Worm (Caenorhabditis elegans): ENCODE measurements around the gene fbxa-106.

Gene fbxa-106

ce11 chrV:18133177-18133576 is 48.2 kb upstream of the fbxa-106 start, which contains the start of gene Y37H2A.18:
Gene Y37H2A.18, minus strand, starts transcription at chrV:18133277.
- TF ChIP-seq rbr-2 (tag; optimal IDR thresholded peaks at IDR 0.05) (no peak), F37D6.2 (tag; optimal IDR thresholded peaks at IDR 0.05) (no peak), ceh-44 (GFP tag; IDR thresholded peaks at IDR 0.05) (no peak), nhr-42 (GFP tag; IDR thresholded peaks at IDR 0.05) (no peak), egl-27 (tag; optimal IDR thresholded peaks at IDR 0.05) (no peak), zfp-2 (tag; optimal IDR thresholded peaks at IDR 0.05) (no peak), daf-8 (GFP tag; IDR thresholded peaks at IDR 0.05) (no peak)

ce11 chrV:18131049-18131448 is 46.0 kb upstream of the fbxa-106 start, which contains the start of gene Y37H2A.12:
Gene Y37H2A.12, minus strand, starts transcription at chrV:18131129.
- TF ChIP-seq nhr-11 (tag; optimal IDR thresholded peaks at IDR 0.05) (no peak), mxl-2 (GFP tag; conservative IDR thresholded peaks at IDR 0.05) (no peak), unc-62 (GFP tag; optimal IDR thresholded peaks at IDR 0.05 in 1 of 2) (peak in 1 of 2 experiments; percentile 21), unc-62 (tag; optimal IDR thresholded peaks at IDR 0.05) (no peak), ces-1 (GFP tag; optimal IDR thresholded peaks at IDR 0.05) (no peak)

- peak; percentile 76 for TF ChIP-seq ceh-28 (tag; optimal IDR thresholded peaks at IDR 0.05)
These were observed 44.8 kb upstream of the fbxa-106 start for ce11 chrV:18129663-18130272.

ce11 chrV:18128545-18128944 is 43.5 kb upstream of the fbxa-106 start:
- TF ChIP-seq aha-1 (tag) (peak; percentile 91), T26A8.4 (GFP tag; IDR thresholded peaks at IDR 0.05) (no peak), Y75B8A.6 (GFP tag; IDR thresholded peaks at IDR 0.05) (no peak)

ce11 chrV:18127192-18127591 is 42.2 kb upstream of the fbxa-106 start, which contains the start of gene fbxa-211:
Gene fbxa-211, plus strand, starts transcription at chrV:18127519.
- TF ChIP-seq lin-38 (GFP tag; IDR thresholded peaks at IDR 0.05) = 0 out of 2 replicates have a peak, but pooled peaks have one; percentile 21
- no peak for TF ChIP-seq lin-1 (GFP tag; IDR thresholded peaks at IDR 0.05)
- TF ChIP-seq aha-1 (tag) = peak; percentile 93
- TF ChIP-seq F26F4.8 (GFP tag; conservative IDR thresholded peaks at IDR 0.05) = no peak
- TF ChIP-seq mep-1 (tag; optimal IDR thresholded peaks at IDR 0.05) = no peak
- no peak for TF ChIP-seq pha-4 (GFP tag; IDR thresholded peaks at IDR 0.05)
- no peak for TF ChIP-seq pha-4 (tag; optimal IDR thresholded peaks at IDR 0.05)
- TF ChIP-seq duxl-1 (tag; optimal IDR thresholded peaks at IDR 0.05; ENCODE audit: poor library complexity) = no peak
- no peak for TF ChIP-seq tra-1 (GFP tag; IDR thresholded peaks at IDR 0.05)
- TF ChIP-seq mxl-3 (GFP tag; optimal IDR thresholded peaks at IDR 0.05) = no peak

ce11 chrV:18125075-18125474 is 40.1 kb upstream of the fbxa-106 start, which contains the start of gene fbxa-210:
Gene fbxa-210, plus strand, starts transcription at chrV:18125375.
- TF ChIP-seq aha-1 (tag) (peak; percentile 34), nhr-77 (tag; optimal IDR thresholded peaks at IDR 0.05) (no peak), D1046.2 (GFP tag; IDR thresholded peaks at IDR 0.05) (no peak)

ce11 chrV:18123639-18124038 is 38.6 kb upstream of the fbxa-106 start, which contains the start of gene fbxa-107:
Gene fbxa-107, plus strand, starts transcription at chrV:18123939.
- TF ChIP-seq fkh-10 (GFP tag; optimal IDR thresholded peaks at IDR 0.05) (no peak), tag-97 (GFP tag; IDR thresholded peaks at IDR 0.05) (no peak), hlh-30 (tag; optimal IDR thresholded peaks at IDR 0.05; ENCODE audit: insufficient read depth) (no peak), unc-130 (GFP tag; optimal IDR thresholded peaks at IDR 0.05) (no peak), dpl-1 (GFP tag; optimal IDR thresholded peaks at IDR 0.05) (no peak), ces-1 (GFP tag; optimal IDR thresholded peaks at IDR 0.05) (no peak), lin-1 (GFP tag; IDR thresholded peaks at IDR 0.05) (no peak), pha-4 (GFP tag; IDR thresholded peaks at IDR 0.05) (no peak), pha-4 (tag; optimal IDR thresholded peaks at IDR 0.05) (no peak), daf-19 (GFP tag; conservative IDR thresholded peaks at IDR 0.05) (no peak), Y105C5A.15 (GFP tag; IDR thresholded peaks at IDR 0.05) (no peak), F49E8.2 (tag; optimal IDR thresholded peaks at IDR 0.05; ENCODE audit: borderline replicate concordance) (no peak), ctbp-1 (GFP tag; IDR thresholded peaks at IDR 0.05) (no peak), zfp-3 (GFP tag; conservative IDR thresholded peaks at IDR 0.05) (no peak), F44E2.7 (GFP tag; IDR thresholded peaks at IDR 0.05) (no peak), zfp-2 (tag; optimal IDR thresholded peaks at IDR 0.05) (no peak)

All from whole organism, L4 larva.